Fruit fly (Drosophila melanogaster) whole organism, embryonic: Measurements from ENCODE around the gene scpr-B.

Experiments used
- Ada2b ChIP-seq: fragments of 200-800 bp; sonication (Bioruptor generic); IDR thresholded peaks from 2 replicates; pipeline ENCODE4 v1.3.6; 2022; ENCODE audit warnings: missing biosample characterization, missing genetic modification characterization
- Antp ChIP-seq: fragments of 200-800 bp; sonication (Bioruptor generic); optimal IDR thresholded peaks from 3 replicates; lab custom pipeline; 2016; ENCODE audit warnings: missing biosample characterization, missing genetic modification characterization
- Atf6 ChIP-seq: fragments of 200-800 bp; sonication (Bioruptor generic); IDR thresholded peaks from 2 replicates; pipeline ENCODE4 v1.3.6; 2022; ENCODE audit warnings: missing biosample characterization, missing genetic modification characterization
- CG10565 ChIP-seq: fragments of 200-800 bp; sonication (Bioruptor generic); optimal IDR thresholded peaks from 3 replicates; lab custom pipeline; 2016; ENCODE audit warnings: missing biosample characterization, mild to moderate bottlenecking, missing genetic modification characterization
- CG10979 ChIP-seq: fragments of 200-800 bp; sonication (Bioruptor generic); optimal IDR thresholded peaks from 2 replicates; lab custom pipeline; 2018; ENCODE audit warnings: missing biosample characterization, mild to moderate bottlenecking, missing genetic modification characterization, moderate library complexity
- CG11723 ChIP-seq: fragments of 200-800 bp; sonication (Bioruptor generic); optimal IDR thresholded peaks from 2 replicates; lab custom pipeline; 2017; ENCODE audit warnings: missing biosample characterization, mild to moderate bottlenecking, missing genetic modification characterization
- CG12071 ChIP-seq: fragments of 200-800 bp; sonication (Bioruptor generic); optimal IDR thresholded peaks from 3 replicates; lab custom pipeline; 2018; ENCODE audit warnings: missing biosample characterization, mild to moderate bottlenecking, missing genetic modification characterization
- CG12104 ChIP-seq: fragments of 200-800 bp; sonication (Bioruptor generic); optimal IDR thresholded peaks from 3 replicates; lab custom pipeline; 2016; ENCODE audit warnings: missing biosample characterization, missing genetic modification characterization
- CG12744 ChIP-seq: fragments of 200-800 bp; sonication (Bioruptor generic); optimal IDR thresholded peaks from 2 replicates; lab custom pipeline; 2016; ENCODE audit warnings: missing biosample characterization, missing genetic modification characterization
- CG13296 ChIP-seq: fragments of 200-800 bp; sonication (Bioruptor generic); optimal IDR thresholded peaks from 3 replicates; lab custom pipeline; 2018; ENCODE audit warnings: missing biosample characterization, mild to moderate bottlenecking, missing genetic modification characterization
- CG15011 ChIP-seq: fragments of 200-800 bp; sonication (Bioruptor generic); optimal IDR thresholded peaks from 3 replicates; lab custom pipeline; 2018; ENCODE audit warnings: missing biosample characterization, mild to moderate bottlenecking, missing genetic modification characterization
- CG16815 ChIP-seq: fragments of 200-800 bp; sonication (Bioruptor generic); optimal IDR thresholded peaks from 3 replicates; lab custom pipeline; 2017; ENCODE audit warnings: missing biosample characterization, mild to moderate bottlenecking, missing genetic modification characterization
- CG3281 ChIP-seq: fragments of 200-800 bp; sonication (Bioruptor generic); optimal IDR thresholded peaks from 3 replicates; lab custom pipeline; 2017; ENCODE audit warnings: missing biosample characterization, mild to moderate bottlenecking, missing genetic modification characterization
- CG4707 ChIP-seq: fragments of 200-800 bp; sonication (Bioruptor generic); optimal IDR thresholded peaks from 2 replicates; lab custom pipeline; 2018; ENCODE audit warnings: missing biosample characterization, mild to moderate bottlenecking, missing genetic modification characterization, moderate library complexity
- CG6254 ChIP-seq: fragments of 200-800 bp; sonication (Bioruptor generic); optimal IDR thresholded peaks from 3 replicates; lab custom pipeline; 2017; ENCODE audit warnings: mild to moderate bottlenecking, missing biosample characterization, missing genetic modification reagents, missing genetic modification characterization
- CG6813 ChIP-seq: fragments of 200-800 bp; sonication (Bioruptor generic); optimal IDR thresholded peaks from 2 replicates; lab custom pipeline; 2017; ENCODE audit warnings: missing biosample characterization, missing genetic modification characterization, mild to moderate bottlenecking, moderate library complexity, missing genetic modification reagents
- CG7987 ChIP-seq: fragments of 200-800 bp; sonication (Bioruptor generic); optimal IDR thresholded peaks from 2 replicates; lab custom pipeline; 2018; ENCODE audit warnings: missing biosample characterization, mild to moderate bottlenecking, missing genetic modification characterization, moderate library complexity
- CG9727 ChIP-seq: fragments of 200-800 bp; sonication (Bioruptor generic); optimal IDR thresholded peaks from 3 replicates; lab custom pipeline; 2017; ENCODE audit warnings: missing biosample characterization, mild to moderate bottlenecking, missing genetic modification characterization
- CG9932 ChIP-seq: fragments of 200-800 bp; sonication (Bioruptor generic); IDR thresholded peaks from 2 replicates; pipeline ENCODE4 v1.3.6; 2022; ENCODE audit warnings: missing biosample characterization, missing genetic modification characterization
- CoRest ChIP-seq: fragments of 200-800 bp; sonication (Bioruptor generic); optimal IDR thresholded peaks from 3 replicates; lab custom pipeline; 2018; ENCODE audit warnings: missing biosample characterization, mild to moderate bottlenecking, missing genetic modification characterization, moderate library complexity
- D19B ChIP-seq: fragments of 200-800 bp; sonication (Bioruptor generic); optimal IDR thresholded peaks from 2 replicates; lab custom pipeline; 2017; ENCODE audit warnings: missing biosample characterization, mild to moderate bottlenecking, missing genetic modification characterization
- Doc3 ChIP-seq: fragments of 200-800 bp; sonication (Bioruptor generic); IDR thresholded peaks from 3 replicates; pipeline ENCODE4 v1.3.6; 2022; ENCODE audit warnings: missing biosample characterization, missing genetic modification characterization; ENCODE audit not compliant: partially characterized antibody
- Dref ChIP-seq: fragments of 200-800 bp; sonication (Bioruptor generic); IDR thresholded peaks from 2 replicates; pipeline ENCODE4 v1.3.6; 2022; ENCODE audit warnings: missing biosample characterization, missing genetic modification characterization
- Ets97D ChIP-seq: fragments of 200-800 bp; sonication (Bioruptor generic); optimal IDR thresholded peaks from 3 replicates; lab custom pipeline; 2016; ENCODE audit warnings: missing biosample characterization, missing genetic modification characterization
- Fer1 ChIP-seq: fragments of 200-800 bp; sonication (Bioruptor generic); optimal IDR thresholded peaks from 2 replicates; lab custom pipeline; 2017; ENCODE audit warnings: missing biosample characterization, mild to moderate bottlenecking, missing genetic modification characterization
- Gsc ChIP-seq: fragments of 200-800 bp; sonication (Bioruptor generic); IDR thresholded peaks from 2 replicates; pipeline ENCODE4 v1.3.6; 2022; ENCODE audit warnings: missing biosample characterization, missing genetic modification characterization
- Hand ChIP-seq: fragments of 200-800 bp; sonication (Bioruptor generic); optimal IDR thresholded peaks from 2 replicates; lab custom pipeline; 2017; ENCODE audit warnings: mild to moderate bottlenecking, missing biosample characterization, missing genetic modification reagents, missing genetic modification characterization
- Jarid2 ChIP-seq: fragments of 200-800 bp; sonication (Bioruptor generic); optimal IDR thresholded peaks from 3 replicates; lab custom pipeline; 2017; ENCODE audit warnings: mild to moderate bottlenecking, missing biosample characterization, missing genetic modification reagents, missing genetic modification characterization
- Opbp ChIP-seq: fragments of 200-800 bp; sonication (Bioruptor generic); IDR thresholded peaks from 3 replicates; pipeline ENCODE4 v1.3.6; 2022; ENCODE audit warnings: missing biosample characterization, missing genetic modification characterization; ENCODE audit not compliant: partially characterized antibody
- PHDP ChIP-seq: fragments of 200-800 bp; sonication (Bioruptor generic); optimal IDR thresholded peaks from 3 replicates; lab custom pipeline; 2018; ENCODE audit warnings: missing biosample characterization, mild to moderate bottlenecking, missing genetic modification characterization, moderate library complexity
- Poxn ChIP-seq: fragments of 200-800 bp; sonication (Bioruptor generic); IDR thresholded peaks from 2 replicates; pipeline ENCODE4 v1.3.6; 2022; ENCODE audit warnings: missing biosample characterization, missing genetic modification characterization
- Ssrp ChIP-seq: fragments of 200-800 bp; sonication (Bioruptor generic); optimal IDR thresholded peaks from 2 replicates; lab custom pipeline; 2018; ENCODE audit warnings: missing biosample characterization, mild to moderate bottlenecking, missing genetic modification characterization, moderate library complexity
- ab ChIP-seq: fragments of 200-800 bp; sonication (Bioruptor generic); optimal IDR thresholded peaks from 2 replicates; lab custom pipeline; 2016; ENCODE audit warnings: missing biosample characterization, missing genetic modification characterization
- ash1 ChIP-seq: fragments of 200-800 bp; sonication (Bioruptor generic); optimal IDR thresholded peaks from 2 replicates; lab custom pipeline; 2018; ENCODE audit warnings: missing biosample characterization, mild to moderate bottlenecking, missing genetic modification characterization
- bowl ChIP-seq: fragments of 200-800 bp; sonication (Bioruptor generic); IDR thresholded peaks from 2 replicates; pipeline ENCODE4 v1.3.6; 2022; ENCODE audit warnings: missing biosample characterization, missing genetic modification characterization
- btn ChIP-seq: fragments of 200-800 bp; sonication (Bioruptor generic); optimal IDR thresholded peaks from 2 replicates; lab custom pipeline; 2016; ENCODE audit warnings: missing biosample characterization, missing genetic modification characterization
- corto ChIP-seq: fragments of 200-800 bp; sonication (Bioruptor generic); optimal IDR thresholded peaks from 2 replicates; lab custom pipeline; 2016; ENCODE audit warnings: missing biosample characterization, mild to moderate bottlenecking, missing genetic modification characterization, moderate library complexity
- ems ChIP-seq: fragments of 200-800 bp; sonication (Bioruptor generic); optimal IDR thresholded peaks from 3 replicates; lab custom pipeline; 2016; ENCODE audit warnings: missing biosample characterization, missing genetic modification characterization
- eve ChIP-seq, 2 experiments: fragments of >200 bp; optimal IDR thresholded peaks; 2 replicates each; lab custom pipeline; 2017; ENCODE audit warnings: missing biosample characterization in 2 of 2, missing genetic modification characterization in 2 of 2
- fd96Cb ChIP-seq: fragments of 200-800 bp; sonication (Bioruptor generic); optimal IDR thresholded peaks from 2 replicates; lab custom pipeline; 2018; ENCODE audit warnings: missing biosample characterization, mild to moderate bottlenecking, missing genetic modification characterization, moderate library complexity
- kni ChIP-seq: fragments of 200-800 bp; sonication (Bioruptor generic); optimal IDR thresholded peaks from 3 replicates; lab custom pipeline; 2017; ENCODE audit warnings: mild to moderate bottlenecking, missing biosample characterization, missing genetic modification reagents, missing genetic modification characterization
- maf-S ChIP-seq: fragments of 200-800 bp; sonication (Bioruptor generic); optimal IDR thresholded peaks from 2 replicates; lab custom pipeline; 2016; ENCODE audit warnings: missing biosample characterization, missing genetic modification characterization
- nom ChIP-seq: fragments of 200-800 bp; sonication (Bioruptor generic); optimal IDR thresholded peaks from 2 replicates; lab custom pipeline; 2017; ENCODE audit warnings: missing biosample characterization, missing genetic modification characterization, mild to moderate bottlenecking, moderate library complexity, missing genetic modification reagents
- pho ChIP-seq: fragments of 200-800 bp; sonication (Bioruptor generic); optimal IDR thresholded peaks from 2 replicates; lab custom pipeline; 2016; ENCODE audit warnings: missing biosample characterization, missing genetic modification characterization
- repo ChIP-seq: fragments of 200-800 bp; sonication (Bioruptor generic); optimal IDR thresholded peaks from 2 replicates; lab custom pipeline; 2016; ENCODE audit warnings: missing biosample characterization, missing genetic modification characterization
- scrt ChIP-seq: fragments of 200-800 bp; sonication (Bioruptor generic); optimal IDR thresholded peaks from 2 replicates; lab custom pipeline; 2018; ENCODE audit warnings: missing biosample characterization, mild to moderate bottlenecking, missing genetic modification characterization, moderate library complexity
- sim ChIP-seq: fragments of 200-800 bp; sonication (Bioruptor generic); IDR thresholded peaks from 2 replicates; pipeline ENCODE4 v1.3.6; 2022; ENCODE audit warnings: missing biosample characterization, missing genetic modification characterization
- stc ChIP-seq: fragments of 200-800 bp; sonication (Bioruptor generic); IDR thresholded peaks from 2 replicates; pipeline ENCODE4 v1.3.6; 2022; ENCODE audit warnings: missing biosample characterization, missing genetic modification characterization
- unpg ChIP-seq: fragments of 200-800 bp; sonication (Bioruptor generic); optimal IDR thresholded peaks from 3 replicates; lab custom pipeline; 2018; ENCODE audit warnings: missing biosample characterization, mild to moderate bottlenecking, missing genetic modification characterization, moderate library complexity

scpr-B gene

dm6 chr3R:11196648-11197388 is 44.0 kb downstream of the scpr-B start (continued):
- TF ChIP-seq Fer1 (GFP tag; lab: Kevin White, UChicago) (peak; percentile 99), CG13296 (GFP tag; lab: Kevin White, UChicago) (peak; percentile 99), sim (peak; percentile 92), unpg (peak; percentile 98), CG9727 (peak; percentile 100), CG12744 (peak; percentile 63), Atf6 (GFP tag; lab: Robert Waterston, UW) (peak; percentile 99), eve (GFP tag; optimal IDR thresholded peaks at IDR 0.05; lab: Kevin White, UChicago) (peak in 1 of 2 experiments; percentile 99), bowl (GFP tag; lab: Robert Waterston, UW) (peak; percentile 91), CG6813 (GFP tag; lab: Kevin White, UChicago) (peak; percentile 97), stc (GFP tag; lab: Robert Waterston, UW) (peak; percentile 98), CG12104 (GFP tag; lab: Kevin White, UChicago) (peak; percentile 98), Ssrp (peak; percentile 100), nom (GFP tag; lab: Kevin White, UChicago) (peak; percentile 89), ems (GFP tag; lab: Kevin White, UChicago) (peak; percentile 90), D19B (GFP tag; lab: Kevin White, UChicago) (peak; percentile 96), Ada2b (GFP tag; lab: Robert Waterston, UW) (peak; percentile 97), Opbp (no peak), CG11723 (GFP tag; lab: Kevin White, UChicago) (peak; percentile 96), CG10979 (tag; lab: Kevin White, UChicago) (peak; percentile 99), CG7987 (peak; percentile 93), ab (GFP tag; lab: Kevin White, UChicago) (no peak), CG3281 (GFP tag; lab: Kevin White, UChicago) (peak; percentile 99), Dref (GFP tag; lab: Robert Waterston, UW) (peak; percentile 44), Jarid2 (GFP tag; lab: Kevin White, UChicago) (peak; percentile 91), CG6254 (GFP tag; lab: Kevin White, UChicago) (peak; percentile 94), Gsc (GFP tag; lab: Robert Waterston, UW) (peak; percentile 95), Hand (GFP tag; lab: Kevin White, UChicago) (peak; percentile 97), CG10565 (GFP tag; lab: Kevin White, UChicago) (peak; percentile 77), Ets97D (GFP tag; lab: Kevin White, UChicago) (peak; percentile 85), CG15011 (GFP tag; lab: Kevin White, UChicago) (peak; percentile 98), CG9932 (peak; percentile 98), kni (GFP tag; lab: Kevin White, UChicago) (peak; percentile 92), CoRest (peak; percentile 100), Poxn (GFP tag; lab: Robert Waterston, UW) (peak; percentile 94), Antp (GFP tag; lab: Kevin White, UChicago) (peak; percentile 79), CG12071 (peak; percentile 91), CG16815 (GFP tag; lab: Kevin White, UChicago) (peak; percentile 97), CG4707 (peak; percentile 82), scrt (peak; percentile 99), corto (GFP tag; lab: Kevin White, UChicago) (peak; percentile 83), btn (GFP tag; lab: Kevin White, UChicago) (peak; percentile 10), repo (GFP tag; lab: Kevin White, UChicago) (peak; percentile 65), PHDP (tag; lab: Kevin White, UChicago) (peak; percentile 99), fd96Cb (tag; lab: Kevin White, UChicago) (peak; percentile 99), maf-S (GFP tag; lab: Kevin White, UChicago) (peak; percentile 81), Doc3 (GFP tag; lab: Robert Waterston, UW) (no peak), pho (GFP tag; lab: Kevin White, UChicago) (peak; percentile 96), ash1 (GFP tag; lab: Kevin White, UChicago) (peak; percentile 82)
